Worm (Caenorhabditis elegans) whole organism, L2 larva: ENCODE results near the gene C02B4.3.

ENCODE experiments used
- C34F6.9 ChIP-seq: fragments of 150-350 bp; optimal IDR thresholded peaks from 2 replicates; lab custom pipeline; 2014; ENCODE audit warnings: missing biosample characterization, missing genetic modification characterization
- F13H6.1 ChIP-seq: sonication (generic microtip); optimal IDR thresholded peaks from 2 replicates; lab custom pipeline; 2016; ENCODE audit warnings: missing genetic modification characterization, missing compliant biosample characterization
- Y55F3AM.14 ChIP-seq: fragments of 200-800 bp; sonication (Bioruptor generic); optimal IDR thresholded peaks from 2 replicates; lab custom pipeline; 2018; ENCODE audit warnings: mild to moderate bottlenecking, missing genetic modification characterization, missing compliant biosample characterization
- aly-2 ChIP-seq: fragments of 150-350 bp; optimal IDR thresholded peaks from 2 replicates; lab custom pipeline; 2014; ENCODE audit warnings: missing biosample characterization, missing genetic modification characterization
- blmp-1 ChIP-seq: sonication (generic microtip); optimal IDR thresholded peaks from 2 replicates; lab custom pipeline; 2017; ENCODE audit warnings: missing genetic modification characterization, mild to moderate bottlenecking, missing compliant biosample characterization, antibody characterized with exemption, moderate library complexity; ENCODE audit not compliant: insufficient read depth
- ceh-16 ChIP-seq: fragments of 150-350 bp; optimal IDR thresholded peaks from 2 replicates; lab custom pipeline; 2014; ENCODE audit warnings: missing biosample characterization, missing genetic modification characterization
- ceh-82 ChIP-seq: fragments of 150-350 bp; optimal IDR thresholded peaks from 2 replicates; lab custom pipeline; 2014; ENCODE audit warnings: missing biosample characterization, missing genetic modification characterization
- crh-2 ChIP-seq: sonication (generic microtip); optimal IDR thresholded peaks from 2 replicates; lab custom pipeline; 2017; ENCODE audit warnings: missing biosample characterization, missing genetic modification characterization
- dmd-4 ChIP-seq: sonication (generic microtip); optimal IDR thresholded peaks from 2 replicates; lab custom pipeline; 2017; ENCODE audit warnings: missing biosample characterization, missing genetic modification characterization
- elt-1 ChIP-seq: fragments of 150-350 bp; optimal IDR thresholded peaks from 2 replicates; lab custom pipeline; 2014; ENCODE audit warnings: missing biosample characterization, missing genetic modification characterization
- fos-1 ChIP-seq: fragments of 150-350 bp; optimal IDR thresholded peaks from 2 replicates; lab custom pipeline; 2014; ENCODE audit warnings: missing biosample characterization, missing genetic modification characterization
- gmeb-1 ChIP-seq: fragments of 150-350 bp; optimal IDR thresholded peaks from 2 replicates; lab custom pipeline; 2014; ENCODE audit warnings: missing biosample characterization, missing genetic modification characterization
- lin-11 ChIP-seq: fragments of 150-350 bp; sonication (generic microtip); optimal IDR thresholded peaks from 2 replicates; lab custom pipeline; 2014; ENCODE audit warnings: missing biosample characterization, missing genetic modification characterization, inconsistent platforms, mixed read lengths
- lin-13 ChIP-seq: fragments of 150-350 bp; optimal IDR thresholded peaks from 2 replicates; lab custom pipeline; 2014; ENCODE audit warnings: missing biosample characterization, missing genetic modification reagents, missing genetic modification characterization
- lsy-2 ChIP-seq, 2 experiments: fragments of 150-350 bp in 1 of 2; sonication (generic microtip) in 1 of 2; optimal IDR thresholded peaks; 2 replicates each; lab custom pipeline; 2014 to 2017; ENCODE audit warnings: missing biosample characterization in 2 of 2, missing genetic modification characterization in 2 of 2
- mdl-1 ChIP-seq, 2 experiments: fragments of 150-350 bp in 1 of 2; sonication (generic microtip) in 1 of 2; optimal IDR thresholded peaks; 2 replicates each; lab custom pipeline; 2017; ENCODE audit warnings: missing biosample characterization in 2 of 2, missing genetic modification characterization in 2 of 2
- nhr-11 ChIP-seq: fragments of 150-350 bp; optimal IDR thresholded peaks from 2 replicates; lab custom pipeline; 2014; ENCODE audit warnings: missing biosample characterization, missing genetic modification characterization
- nhr-12 ChIP-seq: fragments of 150-350 bp; optimal IDR thresholded peaks from 2 replicates; lab custom pipeline; 2014; ENCODE audit warnings: missing biosample characterization, missing genetic modification characterization
- nhr-129 ChIP-seq: fragments of 150-350 bp; optimal IDR thresholded peaks from 2 replicates; lab custom pipeline; 2014; ENCODE audit warnings: missing biosample characterization, missing genetic modification characterization
- nhr-21 ChIP-seq: fragments of 150-350 bp; optimal IDR thresholded peaks from 2 replicates; lab custom pipeline; 2014; ENCODE audit warnings: missing biosample characterization, missing genetic modification characterization
- nhr-23 ChIP-seq: fragments of 150-350 bp; optimal IDR thresholded peaks from 2 replicates; lab custom pipeline; 2014; ENCODE audit warnings: missing biosample characterization, missing genetic modification reagents, missing genetic modification characterization
- nhr-77 ChIP-seq: fragments of 150-350 bp; optimal IDR thresholded peaks from 2 replicates; lab custom pipeline; 2014; ENCODE audit warnings: missing biosample characterization, missing genetic modification characterization
- peb-1 ChIP-seq: fragments of 150-350 bp; optimal IDR thresholded peaks from 2 replicates; lab custom pipeline; 2014; ENCODE audit warnings: missing biosample characterization, missing genetic modification characterization
- sem-4 ChIP-seq: fragments of 150-350 bp; optimal IDR thresholded peaks from 2 replicates; lab custom pipeline; 2014; ENCODE audit warnings: missing biosample characterization, missing genetic modification reagents, missing genetic modification characterization
- skn-1 ChIP-seq: sonication (generic microtip); optimal IDR thresholded peaks from 2 replicates; lab custom pipeline; 2017; ENCODE audit warnings: missing biosample characterization, missing genetic modification characterization
- sma-3 ChIP-seq: sonication (generic microtip); optimal IDR thresholded peaks from 2 replicates; lab custom pipeline; 2016; ENCODE audit warnings: missing genetic modification reagents, missing genetic modification characterization, missing compliant biosample characterization
- sma-9 ChIP-seq, 2 experiments: fragments of 150-350 bp in 1 of 2; sonication (generic microtip) in 1 of 2; optimal IDR thresholded peaks; 2 replicates each; lab custom pipeline; 2014 to 2016; ENCODE audit warnings: missing genetic modification characterization in 2 of 2, mild to moderate bottlenecking in 1 of 2, missing biosample characterization in 1 of 2, missing compliant biosample characterization in 1 of 2, missing genetic modification reagents in 1 of 2, moderate library complexity in 1 of 2
- unc-39 ChIP-seq: fragments of 150-350 bp; optimal IDR thresholded peaks from 2 replicates; lab custom pipeline; 2014; ENCODE audit warnings: missing biosample characterization, missing genetic modification characterization
- unc-55 ChIP-seq: fragments of 150-350 bp; sonication (generic microtip); optimal IDR thresholded peaks from 3 replicates; lab custom pipeline; 2014; ENCODE audit warnings: missing biosample characterization, missing genetic modification reagents, missing genetic modification characterization
- unc-62 ChIP-seq: fragments of 150-350 bp; optimal IDR thresholded peaks from 2 replicates; lab custom pipeline; 2014; ENCODE audit warnings: missing biosample characterization, missing genetic modification reagents, missing genetic modification characterization
- zag-1 ChIP-seq: fragments of 150-350 bp; optimal IDR thresholded peaks from 2 replicates; lab custom pipeline; 2014; ENCODE audit warnings: missing biosample characterization, missing genetic modification characterization
- ztf-1 ChIP-seq: fragments of 200-800 bp; sonication (Bioruptor generic); conservative IDR thresholded peaks from 2 replicates; pipeline ENCODE4 v1.3.6; 2022; ENCODE audit warnings: missing genetic modification characterization, missing compliant biosample characterization
- ztf-11 ChIP-seq: sonication (generic microtip); optimal IDR thresholded peaks from 2 replicates; lab custom pipeline; 2017; ENCODE audit warnings: missing biosample characterization, missing genetic modification characterization

The C02B4.3 gene

ce11 chrX:12630005-12630404 is 29.6 kb downstream of the C02B4.3 start:
- TF ChIP-seq nhr-77 (tag; lab: Kevin White, UChicago) (no peak), zag-1 (no peak)

DNA sequence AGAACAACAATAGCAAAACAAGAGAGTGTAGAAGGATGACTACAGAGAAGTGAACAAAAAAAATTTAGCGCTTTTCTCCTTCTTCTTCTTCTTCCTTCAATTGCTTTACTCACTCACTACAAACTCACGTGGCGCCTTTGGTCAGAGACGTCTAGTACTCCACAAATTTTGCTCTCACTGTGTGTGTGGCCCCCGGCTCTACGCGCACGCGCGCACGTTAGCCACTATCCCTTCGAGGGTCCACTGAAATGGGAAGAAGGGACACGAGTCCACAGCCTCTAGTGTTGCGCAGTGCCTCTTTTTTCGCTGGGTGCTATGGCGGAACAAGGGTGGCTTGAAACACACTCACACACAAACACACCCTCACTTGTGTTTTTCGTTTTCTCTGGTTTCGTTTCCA is 30.4 kb downstream of the C02B4.3 start:
- TF ChIP-seq dmd-4 (tag; lab: Kevin White, UChicago) = no peak
- TF ChIP-seq F13H6.1 (tag; lab: Kevin White, UChicago) = peak; percentile 30
- TF ChIP-seq C34F6.9 = peak; percentile 47
- TF ChIP-seq unc-55 (GFP tag; lab: Kevin White, UChicago) = peak; percentile 27
- TF ChIP-seq sem-4 (tag; lab: Kevin White, UChicago) = no peak
- peak in 1 of 2 experiments; percentile 27 for TF ChIP-seq lsy-2 (tag; optimal IDR thresholded peaks at IDR 0.05; lab: Kevin White, UChicago)
- peak; percentile 71 to 75 for TF ChIP-seq mdl-1 (tag; optimal IDR thresholded peaks at IDR 0.05; lab: Kevin White, UChicago)
- peak; percentile 55 for TF ChIP-seq nhr-129 (tag; lab: Kevin White, UChicago)
- no peak for TF ChIP-seq unc-39 (tag; lab: Kevin White, UChicago)
- TF ChIP-seq ceh-16 (tag; lab: Kevin White, UChicago) = peak; percentile 16
- TF ChIP-seq elt-1 (tag; lab: Kevin White, UChicago) = no peak
- TF ChIP-seq sma-9 (GFP tag; optimal IDR thresholded peaks at IDR 0.05; lab: Kevin White, UChicago) = peak; percentile 53
- TF ChIP-seq sma-9 (tag; optimal IDR thresholded peaks at IDR 0.05; lab: Kevin White, UChicago) = no peak

- peak; percentile 94 for TF ChIP-seq fos-1
- TF ChIP-seq nhr-11 (tag; lab: Kevin White, UChicago) = no peak
- TF ChIP-seq ztf-11 (tag; lab: Kevin White, UChicago) = no peak
- TF ChIP-seq gmeb-1 (tag; lab: Kevin White, UChicago) = peak; percentile 22
- no peak for TF ChIP-seq lin-11 (tag; lab: Kevin White, UChicago)
- no peak for TF ChIP-seq unc-62
- peak; percentile 92 for TF ChIP-seq sma-9 (GFP tag; optimal IDR thresholded peaks at IDR 0.05; lab: Kevin White, UChicago)
- no peak for TF ChIP-seq sma-9 (tag; optimal IDR thresholded peaks at IDR 0.05; lab: Kevin White, UChicago)
- peak; percentile 59 for TF ChIP-seq crh-2 (tag; lab: Kevin White, UChicago)
- peak; percentile 38 for TF ChIP-seq nhr-21 (tag; lab: Kevin White, UChicago)
- no peak for TF ChIP-seq nhr-77 (tag; lab: Kevin White, UChicago)
- no peak for TF ChIP-seq unc-55 (GFP tag; lab: Kevin White, UChicago)
- peak; percentile 25 for TF ChIP-seq nhr-129 (tag; lab: Kevin White, UChicago)
- peak; percentile 55 for TF ChIP-seq sma-3
Observed at ce11 chrX:12627797-12628196, 31.9 kb downstream of the C02B4.3 start.

ce11 chrX:12620310-12620709 is 39.3 kb downstream of the C02B4.3 start:
- TF ChIP-seq unc-39 (tag; lab: Kevin White, UChicago) = no peak
- TF ChIP-seq aly-2 = no peak
- TF ChIP-seq skn-1 (tag; lab: Kevin White, UChicago) = no peak
- no peak for TF ChIP-seq dmd-4 (tag; lab: Kevin White, UChicago)
- no peak for TF ChIP-seq lin-13 (GFP tag; lab: Kevin White, UChicago)
- TF ChIP-seq Y55F3AM.14 (GFP tag; lab: Kevin White, UChicago) = no peak
- no peak for TF ChIP-seq peb-1 (tag; lab: Kevin White, UChicago)
- TF ChIP-seq nhr-23 (tag; lab: Kevin White, UChicago) = no peak
- TF ChIP-seq unc-62 = no peak
- TF ChIP-seq ztf-1 = no peak
- TF ChIP-seq ceh-82 (tag; lab: Kevin White, UChicago) = no peak
- no peak for TF ChIP-seq sem-4 (tag; lab: Kevin White, UChicago)
- TF ChIP-seq nhr-12 (tag; lab: Kevin White, UChicago) = no peak
- TF ChIP-seq blmp-1 = no peak
- no peak for TF ChIP-seq elt-1 (tag; lab: Kevin White, UChicago)

- TF ChIP-seq elt-1 (tag; lab: Kevin White, UChicago) = no peak
Observed at ce11 chrX:12619165-12619564, 40.5 kb downstream of the C02B4.3 start, which contains the start of gene R09A8.2. TSS of gene R09A8.2 (plus strand) at chrX:12619465.
